Fruit fly (Drosophila melanogaster): ENCODE data around the gene GatA.

The GatA gene

DNA sequence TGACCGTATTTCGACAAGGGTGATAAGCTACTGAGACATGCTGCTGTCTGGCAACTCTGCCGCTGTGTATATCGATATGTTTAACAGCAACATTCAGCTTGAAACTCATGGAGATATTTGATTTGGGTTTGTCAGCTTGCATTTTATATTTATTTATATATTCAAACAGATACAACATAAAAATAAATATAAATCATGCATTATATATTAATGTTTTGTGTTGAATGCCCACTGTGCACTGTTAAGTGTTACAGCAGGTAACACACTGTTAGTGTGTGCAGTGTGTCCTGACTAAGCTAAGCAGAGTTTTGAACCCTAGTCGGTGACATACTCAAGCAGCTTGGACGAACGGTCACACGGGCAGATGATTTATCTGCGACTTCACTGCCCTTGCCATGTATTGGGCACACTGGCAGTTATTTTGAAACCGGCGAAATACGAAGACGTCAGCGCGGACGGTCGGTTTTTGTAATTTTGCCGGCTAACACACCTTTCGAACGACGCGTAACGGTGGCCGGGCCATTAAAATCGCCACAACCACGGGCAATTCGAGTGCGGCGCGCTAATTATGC lies 45.0 kb downstream of the GatA start, which contains the start of the genes snRNP-U1-C and gukh (continued):
- peak; percentile 38 for TF ChIP-seq NC2β (GFP tag; optimal IDR thresholded peaks at IDR 0.05)
- TF ChIP-seq CG9437 (GFP tag; optimal IDR thresholded peaks at IDR 0.05) = peak; percentile 53
- TF ChIP-seq CG17612 (GFP tag; IDR thresholded peaks at IDR 0.05) = peak; percentile 54
- TF ChIP-seq nerfin-2 (GFP tag; IDR thresholded peaks at IDR 0.05; ENCODE audit: partially characterized antibody) = 0 out of 2 replicates have a peak, but pooled peaks have one; percentile 29
- no peak for TF ChIP-seq Dip2 (GFP tag; IDR thresholded peaks at IDR 0.05)
- TF ChIP-seq Oli (tag; optimal IDR thresholded peaks at IDR 0.05) = peak; percentile 77
- TF ChIP-seq CG9876 (GFP tag; optimal IDR thresholded peaks at IDR 0.05) = no peak
- TF ChIP-seq GATAe (GFP tag; conservative IDR thresholded peaks at IDR 0.05) = peak; percentile 59; the same call in 1 of the 2 replicates
- TF ChIP-seq CG16779 (GFP tag; IDR thresholded peaks at IDR 0.05) = peak; percentile 79
- peak; percentile 68 for TF ChIP-seq sisA (GFP tag; IDR thresholded peaks at IDR 0.05)
- TF ChIP-seq Dfd (GFP tag; optimal IDR thresholded peaks at IDR 0.05) = no peak
- TF ChIP-seq ems (GFP tag; optimal IDR thresholded peaks at IDR 0.05) = peak; percentile 26
- TF ChIP-seq chif (GFP tag; optimal IDR thresholded peaks at IDR 0.05) = peak in 1 of 2 experiments; percentile 40
- TF ChIP-seq CG1832 (GFP tag; optimal IDR thresholded peaks at IDR 0.05) = no peak
- peak; percentile 6 for TF ChIP-seq HLHmδ (GFP tag; optimal IDR thresholded peaks at IDR 0.05)
- TF ChIP-seq CG7271 (tag; optimal IDR thresholded peaks at IDR 0.05) = peak; percentile 35
- peak; percentile 84 for TF ChIP-seq sna (GFP tag; IDR thresholded peaks at IDR 0.05; ENCODE audit: partially characterized antibody)
- no peak for TF ChIP-seq cg (GFP tag; optimal IDR thresholded peaks at IDR 0.05)
- peak; percentile 14 for TF ChIP-seq Usf (GFP tag; optimal IDR thresholded peaks at IDR 0.05)
- no peak for TF ChIP-seq CG15479 (GFP tag; optimal IDR thresholded peaks at IDR 0.05)

DNA sequence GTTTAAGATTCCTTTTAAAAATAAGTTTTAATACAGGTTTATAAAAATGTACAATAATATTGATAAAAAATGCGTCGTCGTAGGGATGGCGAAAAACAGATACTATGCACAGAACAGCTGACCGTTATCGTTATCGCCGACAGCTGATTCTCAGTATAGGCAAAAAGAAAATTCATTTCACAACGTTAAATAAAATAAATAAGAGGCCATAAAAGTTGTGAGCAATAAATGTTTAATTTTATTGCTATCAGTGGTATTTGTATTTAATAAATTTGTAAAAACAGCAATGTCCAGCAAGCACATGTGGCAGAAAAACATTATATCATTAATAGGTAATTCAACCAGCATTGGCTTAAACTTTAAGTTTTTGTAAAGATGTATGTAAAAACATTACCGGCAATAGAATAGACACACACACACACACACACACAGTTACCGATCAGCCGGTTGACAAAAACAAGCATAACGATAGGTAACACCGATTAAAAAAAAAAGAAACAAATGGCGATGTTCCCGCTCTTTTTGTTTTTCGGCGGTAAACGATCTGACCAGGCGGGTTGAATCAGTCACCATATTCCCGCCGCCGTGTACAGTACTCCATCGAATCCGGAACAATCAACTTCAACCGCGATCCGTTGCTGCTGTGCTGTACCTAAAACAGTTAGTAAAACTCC lies 47.7 kb downstream of the GatA start, which contains the start of the genes dnk and Smu1:
TSS of gene dnk (plus strand) at position 133 of the 674 bp plus-strand sequence.
TSS of gene Smu1 (minus strand) at position 462 of the 674 bp plus-strand sequence.
- TF ChIP-seq CG15514 (GFP tag; optimal IDR thresholded peaks at IDR 0.05) (no peak), vnd (GFP tag; IDR thresholded peaks at IDR 0.05; ENCODE audit: partially characterized antibody) (no peak), CG8944 (GFP tag; optimal IDR thresholded peaks at IDR 0.05) (no peak), Dp (GFP tag; optimal IDR thresholded peaks at IDR 0.05) (peak; percentile 43), phol (tag; optimal IDR thresholded peaks at IDR 0.05) (peak; percentile 78), CG11398 (GFP tag; optimal IDR thresholded peaks at IDR 0.05) (no peak), dysf (GFP tag; IDR thresholded peaks at IDR 0.05) (no peak), CG13287 (GFP tag; IDR thresholded peaks at IDR 0.05; ENCODE audit: partially characterized antibody) (peak; percentile 56), gt (GFP tag; IDR thresholded peaks at IDR 0.05) (no peak), Pdp1 (GFP tag; optimal IDR thresholded peaks at IDR 0.05) (no peak), abd-A (tag; optimal IDR thresholded peaks at IDR 0.05) (no peak), CG18764 (GFP tag; optimal IDR thresholded peaks at IDR 0.05) (no peak), H2.0 (GFP tag; IDR thresholded peaks at IDR 0.05) (no peak), CG18262 (tag; optimal IDR thresholded peaks at IDR 0.05) (no peak), ems (GFP tag; optimal IDR thresholded peaks at IDR 0.05) (no peak), E2f2 (GFP tag; IDR thresholded peaks at IDR 0.05) (peak; percentile 49), sob (GFP tag; IDR thresholded peaks at IDR 0.05) (no peak), NK7.1 (GFP tag; optimal IDR thresholded peaks at IDR 0.05) (no peak), CG9727 (GFP tag; optimal IDR thresholded peaks at IDR 0.05) (no peak), zen2 (GFP tag; IDR thresholded peaks at IDR 0.05; ENCODE audit: partially characterized antibody) (no peak), ind (GFP tag; optimal IDR thresholded peaks at IDR 0.05) (no peak), Lim3 (GFP tag; IDR thresholded peaks at IDR 0.05) (no peak), Drgx (GFP tag; IDR thresholded peaks at IDR 0.05) (peak; percentile 42; the same call in 1 of the 2 replicates), Awh (GFP tag; IDR thresholded peaks at IDR 0.05) (no peak), cad (GFP tag; optimal IDR thresholded peaks at IDR 0.05) (no peak), CG7928 (GFP tag; optimal IDR thresholded peaks at IDR 0.05) (peak; percentile 90), Meics (GFP tag; optimal IDR thresholded peaks at IDR 0.05) (no peak), Aef1 (GFP tag; IDR thresholded peaks at IDR 0.05) (no peak), pzg (GFP tag; optimal IDR thresholded peaks at IDR 0.05) (peak; percentile 23), CG3065 (GFP tag; optimal IDR thresholded peaks at IDR 0.05) (no peak)
